Worm (Caenorhabditis elegans) whole organism, L4 larva: ENCODE measurements around the gene moa-1.

ENCODE experiments used
- ama-1 ChIP-seq: fragments of 150-350 bp; optimal IDR thresholded peaks from 2 replicates; lab custom pipeline; 2014; ENCODE audit warnings: inconsistent platforms, mixed read lengths
- ces-1 ChIP-seq: fragments of 150-350 bp; sonication (generic microtip); optimal IDR thresholded peaks from 4 replicates; lab custom pipeline; 2014; ENCODE audit warnings: missing biosample characterization, missing genetic modification reagents, missing genetic modification characterization
- pha-4 ChIP-seq, 2 experiments: fragments of 150-350 bp in 1 of 2; fragments of 200-800 bp in 1 of 2; sonication (Bioruptor generic) in 1 of 2; IDR thresholded peaks in 1 of 2; optimal IDR thresholded peaks in 1 of 2; 2 replicates each; pipeline versions ENCODE4 v1.3.6 to Lab custom; 2014 to 2022; ENCODE audit warnings: missing genetic modification characterization in 2 of 2, missing genetic modification reagents in 2 of 2, missing biosample characterization in 1 of 2, missing compliant biosample characterization in 1 of 2

DNA sequence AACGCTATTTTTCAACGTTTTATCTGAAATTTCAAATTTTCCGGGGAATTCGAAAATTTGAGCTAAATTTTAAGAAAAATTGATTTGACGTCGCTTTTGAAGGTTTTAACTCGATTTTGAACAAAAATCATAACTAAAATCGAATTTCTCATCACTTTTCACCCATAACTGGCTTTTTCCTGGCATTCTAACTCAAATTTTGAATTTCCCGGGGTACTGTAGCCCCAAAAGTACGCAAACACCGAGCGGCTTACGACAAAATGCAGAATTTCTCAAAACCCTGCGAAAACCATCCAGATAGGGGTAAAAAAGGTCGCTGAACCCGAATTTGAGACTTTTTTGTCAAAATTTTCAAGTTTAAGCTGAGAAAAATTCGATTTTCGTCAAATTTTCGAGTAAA, 42.5 kb downstream of the moa-1 start:
- no peak for TF ChIP-seq pha-4 (GFP tag; IDR thresholded peaks at IDR 0.05; lab: Robert Waterston, UW)
- TF ChIP-seq pha-4 (tag; optimal IDR thresholded peaks at IDR 0.05; lab: Kevin White, UChicago), result no peak
- TF ChIP-seq ces-1 (GFP tag; lab: Kevin White, UChicago), result no peak
- no peak for TF ChIP-seq ama-1
